Fruit fly (Drosophila melanogaster) whole organism, embryonic: ENCODE measurements around the gene CG32298.
A peak's percentile ranks its signal among the peaks of the same experiment; 100 is the strongest.

Experiments used
- CG10543 ChIP-seq: fragments of 200-800 bp; sonication (Bioruptor generic); optimal IDR thresholded peaks from 3 replicates; lab custom pipeline; 2017; ENCODE audit warnings: missing biosample characterization, mild to moderate bottlenecking, missing genetic modification characterization, moderate library complexity
- CG11504 ChIP-seq: fragments of 200-800 bp; sonication (Bioruptor generic); optimal IDR thresholded peaks from 3 replicates; lab custom pipeline; 2019; ENCODE audit warnings: missing biosample characterization, mild to moderate bottlenecking, missing genetic modification characterization, moderate library complexity
- CG11560 ChIP-seq: fragments of 200-800 bp; sonication (Bioruptor generic); IDR thresholded peaks from 3 replicates; pipeline ENCODE4 v1.3.6; 2022; ENCODE audit warnings: missing biosample characterization, missing genetic modification characterization
- CG13894 ChIP-seq: fragments of 200-800 bp; sonication (Bioruptor generic); optimal IDR thresholded peaks from 3 replicates; lab custom pipeline; 2018; ENCODE audit warnings: missing biosample characterization, mild to moderate bottlenecking, missing genetic modification characterization, moderate library complexity
- CG14014 ChIP-seq: fragments of 200-800 bp; sonication (Bioruptor generic); IDR thresholded peaks from 2 replicates; pipeline ENCODE4 v1.3.6; 2022; ENCODE audit warnings: missing biosample characterization, missing genetic modification characterization
- CG15011 ChIP-seq: fragments of 200-800 bp; sonication (Bioruptor generic); optimal IDR thresholded peaks from 3 replicates; lab custom pipeline; 2018; ENCODE audit warnings: missing biosample characterization, mild to moderate bottlenecking, missing genetic modification characterization
- CG17802 ChIP-seq: fragments of 200-800 bp; sonication (Bioruptor generic); optimal IDR thresholded peaks from 2 replicates; lab custom pipeline; 2018; ENCODE audit warnings: missing biosample characterization, mild to moderate bottlenecking, missing genetic modification characterization, moderate library complexity
- CG2678 ChIP-seq: fragments of 200-800 bp; sonication (Bioruptor generic); optimal IDR thresholded peaks from 3 replicates; lab custom pipeline; 2019; ENCODE audit warnings: missing biosample characterization, mild to moderate bottlenecking, missing genetic modification characterization, moderate library complexity
- CG2712 ChIP-seq: fragments of 200-800 bp; optimal IDR thresholded peaks from 3 replicates; lab custom pipeline; 2019; ENCODE audit warnings: missing biosample characterization, mild to moderate bottlenecking, missing genetic modification characterization, moderate library complexity
- CG2889 ChIP-seq: fragments of 200-800 bp; sonication (Bioruptor generic); IDR thresholded peaks from 3 replicates; pipeline ENCODE4 v1.3.6; 2022; ENCODE audit warnings: missing biosample characterization, missing genetic modification characterization
- CG32532 ChIP-seq: fragments of 200-800 bp; sonication (Bioruptor generic); IDR thresholded peaks from 2 replicates; pipeline ENCODE4 v1.3.6; 2022; ENCODE audit warnings: missing biosample characterization, missing genetic modification characterization
- CG3407 ChIP-seq: fragments of 200-800 bp; sonication (Bioruptor generic); optimal IDR thresholded peaks from 2 replicates; lab custom pipeline; 2018; ENCODE audit warnings: missing biosample characterization, mild to moderate bottlenecking, missing genetic modification characterization
- CG4360 ChIP-seq: fragments of 200-800 bp; sonication (Bioruptor generic); IDR thresholded peaks from 2 replicates; pipeline ENCODE4 v1.3.6; 2022; ENCODE audit warnings: missing biosample characterization, missing genetic modification characterization
- CG4404 ChIP-seq: fragments of 200-800 bp; sonication (Bioruptor generic); IDR thresholded peaks from 2 replicates; pipeline ENCODE4 v1.3.6; 2022; ENCODE audit warnings: missing biosample characterization, missing genetic modification characterization
- CG6813 ChIP-seq: fragments of 200-800 bp; sonication (Bioruptor generic); optimal IDR thresholded peaks from 2 replicates; lab custom pipeline; 2017; ENCODE audit warnings: missing biosample characterization, missing genetic modification characterization, mild to moderate bottlenecking, moderate library complexity, missing genetic modification reagents
- CG7786 ChIP-seq: fragments of 200-800 bp; sonication (Bioruptor generic); optimal IDR thresholded peaks from 2 replicates; lab custom pipeline; 2016; ENCODE audit warnings: missing biosample characterization, missing genetic modification characterization
- CoRest ChIP-seq: fragments of 200-800 bp; sonication (Bioruptor generic); optimal IDR thresholded peaks from 3 replicates; lab custom pipeline; 2018; ENCODE audit warnings: missing biosample characterization, mild to moderate bottlenecking, missing genetic modification characterization, moderate library complexity
- D19B ChIP-seq: fragments of 200-800 bp; sonication (Bioruptor generic); optimal IDR thresholded peaks from 2 replicates; lab custom pipeline; 2017; ENCODE audit warnings: missing biosample characterization, mild to moderate bottlenecking, missing genetic modification characterization
- Deaf1 ChIP-seq: fragments of 200-800 bp; optimal IDR thresholded peaks from 3 replicates; lab custom pipeline; 2019; ENCODE audit warnings: missing biosample characterization, mild to moderate bottlenecking, missing genetic modification characterization, moderate library complexity
- Dip3 ChIP-seq: fragments of 200-800 bp; sonication (Bioruptor generic); optimal IDR thresholded peaks from 3 replicates; lab custom pipeline; 2016; ENCODE audit warnings: missing biosample characterization, missing genetic modification characterization
- Doc2 ChIP-seq: fragments of 200-800 bp; sonication (Bioruptor generic); IDR thresholded peaks from 2 replicates; pipeline ENCODE4 v1.3.6; 2022; ENCODE audit warnings: missing biosample characterization, missing genetic modification characterization
- ERR ChIP-seq: fragments of 200-800 bp; sonication (Bioruptor generic); optimal IDR thresholded peaks from 2 replicates; lab custom pipeline; 2016; ENCODE audit warnings: missing biosample characterization, missing genetic modification characterization
- Elba2 ChIP-seq: fragments of 200-800 bp; sonication (Bioruptor generic); optimal IDR thresholded peaks from 3 replicates; lab custom pipeline; 2016; ENCODE audit warnings: missing biosample characterization, missing genetic modification characterization
- Fer3 ChIP-seq: fragments of 200-800 bp; sonication (Bioruptor generic); optimal IDR thresholded peaks from 2 replicates; lab custom pipeline; 2018; ENCODE audit warnings: missing biosample characterization, mild to moderate bottlenecking, missing genetic modification characterization, moderate library complexity
- H15 ChIP-seq: fragments of 200-800 bp; sonication (Bioruptor generic); IDR thresholded peaks from 3 replicates; pipeline ENCODE4 v1.3.6; 2022; ENCODE audit warnings: missing biosample characterization, missing genetic modification characterization
- HmgD ChIP-seq: fragments of 200-800 bp; sonication (Bioruptor generic); optimal IDR thresholded peaks from 3 replicates; lab custom pipeline; 2016; ENCODE audit warnings: missing biosample characterization, missing genetic modification characterization
- Myb ChIP-seq: fragments of 200-800 bp; sonication (Bioruptor generic); optimal IDR thresholded peaks from 2 replicates; lab custom pipeline; 2016; ENCODE audit warnings: missing biosample characterization, missing genetic modification characterization
- PHDP ChIP-seq: fragments of 200-800 bp; sonication (Bioruptor generic); optimal IDR thresholded peaks from 3 replicates; lab custom pipeline; 2018; ENCODE audit warnings: missing biosample characterization, mild to moderate bottlenecking, missing genetic modification characterization, moderate library complexity
- Ravus ChIP-seq: fragments of 200-800 bp; sonication (Bioruptor generic); IDR thresholded peaks from 2 replicates; pipeline ENCODE4 v1.3.6; 2022; ENCODE audit warnings: missing biosample characterization, missing genetic modification characterization
- br ChIP-seq: fragments of >200 bp; optimal IDR thresholded peaks from 2 replicates; lab custom pipeline; 2017
- bsh ChIP-seq, 2 experiments: fragments of 200-800 bp; sonication (Bioruptor generic); optimal IDR thresholded peaks; 2 replicates each; lab custom pipeline; 2017 to 2018; ENCODE audit warnings: mild to moderate bottlenecking in 2 of 2, missing biosample characterization in 2 of 2, missing genetic modification characterization in 2 of 2, moderate library complexity in 1 of 2
- caup ChIP-seq: fragments of 200-800 bp; sonication (Bioruptor generic); optimal IDR thresholded peaks from 3 replicates; lab custom pipeline; 2017; ENCODE audit warnings: missing biosample characterization, mild to moderate bottlenecking, missing genetic modification characterization, moderate library complexity; ENCODE audit not compliant: severe bottlenecking
- corto ChIP-seq: fragments of 200-800 bp; sonication (Bioruptor generic); optimal IDR thresholded peaks from 2 replicates; lab custom pipeline; 2016; ENCODE audit warnings: missing biosample characterization, mild to moderate bottlenecking, missing genetic modification characterization, moderate library complexity
- crc ChIP-seq: fragments of 200-800 bp; sonication (Bioruptor generic); optimal IDR thresholded peaks from 2 replicates; lab custom pipeline; 2016; ENCODE audit warnings: missing biosample characterization, missing genetic modification characterization
- da ChIP-seq: fragments of 200-800 bp; sonication (Bioruptor generic); optimal IDR thresholded peaks from 2 replicates; lab custom pipeline; 2016; ENCODE audit warnings: missing biosample characterization, missing genetic modification characterization
- gt ChIP-seq: fragments of 200-800 bp; sonication (Bioruptor generic); IDR thresholded peaks from 2 replicates; pipeline ENCODE4 v1.3.6; 2022; ENCODE audit warnings: missing biosample characterization, missing genetic modification characterization
- her ChIP-seq: fragments of 200-800 bp; sonication (Bioruptor generic); optimal IDR thresholded peaks from 2 replicates; lab custom pipeline; 2016; ENCODE audit warnings: missing biosample characterization, missing genetic modification characterization
- mirr ChIP-seq: fragments of 200-800 bp; sonication (Bioruptor generic); optimal IDR thresholded peaks from 3 replicates; lab custom pipeline; 2018; ENCODE audit warnings: missing biosample characterization, mild to moderate bottlenecking, missing genetic modification characterization
- oc ChIP-seq: fragments of 200-800 bp; sonication (Bioruptor generic); optimal IDR thresholded peaks from 2 replicates; lab custom pipeline; 2018; ENCODE audit warnings: missing biosample characterization, mild to moderate bottlenecking, missing genetic modification characterization, moderate library complexity
- onecut ChIP-seq: fragments of 200-800 bp; sonication (Bioruptor generic); IDR thresholded peaks from 2 replicates; pipeline ENCODE4 v1.3.6; 2022; ENCODE audit warnings: missing biosample characterization, missing genetic modification characterization
- ranshi ChIP-seq: fragments of 200-800 bp; sonication (Bioruptor generic); IDR thresholded peaks from 2 replicates; pipeline ENCODE4 v1.3.6; 2022; ENCODE audit warnings: missing biosample characterization, missing genetic modification characterization
- rib ChIP-seq: fragments of 200-800 bp; sonication (Bioruptor generic); IDR thresholded peaks from 2 replicates; pipeline ENCODE4 v1.3.6; 2022; ENCODE audit warnings: missing biosample characterization, missing genetic modification characterization
- scrt ChIP-seq: fragments of 200-800 bp; sonication (Bioruptor generic); optimal IDR thresholded peaks from 2 replicates; lab custom pipeline; 2018; ENCODE audit warnings: missing biosample characterization, mild to moderate bottlenecking, missing genetic modification characterization, moderate library complexity
- sens-2 ChIP-seq: fragments of 200-800 bp; sonication (Bioruptor generic); IDR thresholded peaks from 2 replicates; pipeline ENCODE4 v1.3.6; 2022; ENCODE audit warnings: missing biosample characterization, missing genetic modification characterization
- seq ChIP-seq: fragments of 200-800 bp; sonication (Bioruptor generic); IDR thresholded peaks from 2 replicates; pipeline ENCODE4 v1.3.6; 2022; ENCODE audit warnings: missing biosample characterization, missing genetic modification characterization
- stwl ChIP-seq: fragments of 200-800 bp; sonication (Bioruptor generic); optimal IDR thresholded peaks from 3 replicates; lab custom pipeline; 2018; ENCODE audit warnings: missing biosample characterization, mild to moderate bottlenecking, missing genetic modification characterization, moderate library complexity
- tap ChIP-seq: fragments of 200-800 bp; optimal IDR thresholded peaks from 3 replicates; lab custom pipeline; 2019; ENCODE audit warnings: missing biosample characterization, mild to moderate bottlenecking, missing genetic modification characterization, moderate library complexity
- tna ChIP-seq: fragments of 200-800 bp; sonication (Bioruptor generic); IDR thresholded peaks from 2 replicates; pipeline ENCODE4 v1.3.6; 2022; ENCODE audit warnings: missing biosample characterization, missing genetic modification characterization; ENCODE audit not compliant: partially characterized antibody
- unc-4 ChIP-seq: fragments of 200-800 bp; sonication (Bioruptor generic); IDR thresholded peaks from 2 replicates; pipeline ENCODE4 v1.3.6; 2022; ENCODE audit warnings: missing biosample characterization, missing genetic modification characterization; ENCODE audit not compliant: partially characterized antibody
- vvl ChIP-seq: fragments of 200-800 bp; sonication (Bioruptor generic); IDR thresholded peaks from 2 replicates; pipeline ENCODE4 v1.3.6; 2022; ENCODE audit warnings: missing biosample characterization, missing genetic modification characterization
- zfh1 ChIP-seq: fragments of 200-800 bp; sonication (Bioruptor generic); IDR thresholded peaks from 3 replicates; pipeline ENCODE4 v1.3.6; 2022; ENCODE audit warnings: missing biosample characterization, missing genetic modification characterization

CG32298 gene

DNA sequence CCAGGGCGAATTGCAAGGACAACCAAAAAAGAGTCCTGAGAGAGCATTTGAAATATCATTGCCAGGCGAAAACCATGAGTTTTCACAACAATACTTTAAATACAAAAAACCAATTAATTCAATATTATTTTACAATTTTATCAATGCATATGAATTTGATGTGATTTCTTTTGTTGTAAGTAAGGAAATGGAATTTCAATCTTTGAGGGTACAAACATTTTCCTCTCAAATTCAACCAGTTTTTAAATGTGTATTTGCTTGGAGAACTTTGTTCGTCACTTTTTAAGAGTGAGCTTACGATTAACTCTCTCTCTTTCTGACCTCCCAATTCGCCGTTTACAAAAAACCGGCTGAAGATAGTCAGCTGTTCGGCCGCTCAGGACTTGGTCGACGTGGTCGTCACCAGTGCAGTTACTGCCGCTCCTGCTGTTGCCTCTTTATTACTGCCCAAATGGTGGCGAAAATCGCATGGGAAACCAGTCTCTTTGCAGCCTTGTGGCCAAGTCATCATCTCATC, 20.8 kb upstream of the CG32298 start (continued):
- TF ChIP-seq mirr = no peak
- no peak for TF ChIP-seq CG2889 (GFP tag; lab: Robert Waterston, UW)
- peak; percentile 46 for TF ChIP-seq CoRest (tag; lab: Kevin White, UChicago)
- TF ChIP-seq sens-2 = no peak
- TF ChIP-seq PHDP (tag; lab: Kevin White, UChicago) = peak; percentile 54
- TF ChIP-seq ERR (GFP tag; lab: Kevin White, UChicago) = no peak
- TF ChIP-seq gt (GFP tag; lab: Robert Waterston, UW) = no peak
- no peak for TF ChIP-seq Doc2 (GFP tag; lab: Robert Waterston, UW)
- no peak for TF ChIP-seq br
- TF ChIP-seq CG14014 (GFP tag; lab: Robert Waterston, UW) = 0 out of 2 replicates have a peak, but pooled peaks have one; percentile 43
- no peak for TF ChIP-seq her (GFP tag; lab: Kevin White, UChicago)
- TF ChIP-seq CG7786 = no peak
- TF ChIP-seq Fer3 = peak; percentile 56
- no peak for TF ChIP-seq tna (GFP tag; lab: Robert Waterston, UW)
- peak; percentile 35 for TF ChIP-seq CG6813 (GFP tag; lab: Kevin White, UChicago)
- TF ChIP-seq CG13894 = peak; percentile 39
- peak; percentile 29; the same call in 1 of the 2 replicates for TF ChIP-seq vvl (GFP tag; lab: Robert Waterston, UW)
- peak; percentile 6 to 19 for TF ChIP-seq bsh (GFP tag; optimal IDR thresholded peaks at IDR 0.05; lab: Kevin White, UChicago)
- no peak for TF ChIP-seq CG11560 (tag; lab: Robert Waterston, UW)
- TF ChIP-seq CG2678 = peak; percentile 79
- no peak for TF ChIP-seq HmgD (GFP tag; lab: Kevin White, UChicago)
- TF ChIP-seq onecut = 0 out of 2 replicates have a peak, but pooled peaks have one; percentile 12
- TF ChIP-seq CG17802 (tag; lab: Kevin White, UChicago) = no peak
- 0 out of 2 replicates have a peak, but pooled peaks have one; percentile 33 for TF ChIP-seq ranshi (GFP tag; lab: Robert Waterston, UW)
- no peak for TF ChIP-seq Dip3 (GFP tag; lab: Kevin White, UChicago)
- TF ChIP-seq scrt (GFP tag; lab: Kevin White, UChicago) = peak; percentile 38
- TF ChIP-seq crc (GFP tag; lab: Kevin White, UChicago) = no peak
- TF ChIP-seq CG4404 (GFP tag; lab: Robert Waterston, UW) = no peak
- no peak for TF ChIP-seq zfh1 (GFP tag; lab: Robert Waterston, UW)
- TF ChIP-seq CG10543 (GFP tag; lab: Kevin White, UChicago) = peak; percentile 21
- TF ChIP-seq Deaf1 = peak; percentile 10
- peak; percentile 65; the same call in 1 of the 2 replicates for TF ChIP-seq CG32532
- no peak for TF ChIP-seq CG15011
- TF ChIP-seq caup = peak; percentile 59
- TF ChIP-seq seq (GFP tag; lab: Robert Waterston, UW) = 0 out of 2 replicates have a peak, but pooled peaks have one; percentile 13
- peak; percentile 30 for TF ChIP-seq CG2712 (tag; lab: Kevin White, UChicago)
- no peak for TF ChIP-seq oc
- TF ChIP-seq CG4360 (GFP tag; lab: Robert Waterston, UW) = no peak
- TF ChIP-seq stwl (tag; lab: Kevin White, UChicago) = no peak
- TF ChIP-seq CG3407 (GFP tag; lab: Kevin White, UChicago) = no peak
- TF ChIP-seq Elba2 (GFP tag; lab: Kevin White, UChicago) = no peak
- TF ChIP-seq da (GFP tag; lab: Kevin White, UChicago) = no peak
- no peak for TF ChIP-seq Myb
- peak; percentile 64 for TF ChIP-seq CG11504
- no peak for TF ChIP-seq D19B
- no peak for TF ChIP-seq unc-4 (GFP tag; lab: Robert Waterston, UW)
- no peak for TF ChIP-seq Ravus (GFP tag; lab: Robert Waterston, UW)
- peak; percentile 13 for TF ChIP-seq tap (tag; lab: Kevin White, UChicago)
- TF ChIP-seq H15 (GFP tag; lab: Robert Waterston, UW) = no peak
- TF ChIP-seq corto (GFP tag; lab: Kevin White, UChicago) = peak; percentile 62
- no peak for TF ChIP-seq rib (GFP tag; lab: Robert Waterston, UW)
